Worm (Caenorhabditis elegans): Measurements from ENCODE around the gene ZC262.2.
A peak's percentile ranks its signal among the peaks of the same experiment; 100 is the strongest.

The ZC262.2 gene

ce11 chrIII:8319100-8319499, 12.8 kb upstream of the ZC262.2 start, which contains the start of gene F10E9.11:
Gene F10E9.11, minus strand, starts transcription at chrIII:8319260.
- no peak for TF ChIP-seq unc-39 (tag; optimal IDR thresholded peaks at IDR 0.05)
- TF ChIP-seq drap-1 (GFP tag; optimal IDR thresholded peaks at IDR 0.05) = peak; percentile 21
- TF ChIP-seq blmp-1 (tag; optimal IDR thresholded peaks at IDR 0.05) = no peak
- no peak for TF ChIP-seq snpc-4 (tag; optimal IDR thresholded peaks at IDR 0.05)
- TF ChIP-seq unc-62 (GFP tag; optimal IDR thresholded peaks at IDR 0.05) = no peak
- peak; percentile 75 for TF ChIP-seq mep-1 (tag; optimal IDR thresholded peaks at IDR 0.05)
- TF ChIP-seq lsy-2 (tag; optimal IDR thresholded peaks at IDR 0.05) = peak; percentile 79
- no peak for TF ChIP-seq sem-2 (GFP tag; optimal IDR thresholded peaks at IDR 0.05)
- no peak for TF ChIP-seq elt-3 (tag; optimal IDR thresholded peaks at IDR 0.05)
- peak; percentile 75 for TF ChIP-seq ces-1 (GFP tag; optimal IDR thresholded peaks at IDR 0.05)
- no peak for TF ChIP-seq unc-120 (tag; optimal IDR thresholded peaks at IDR 0.05; ENCODE audit: poor library complexity, severe bottlenecking)
- TF ChIP-seq mls-2 (tag; optimal IDR thresholded peaks at IDR 0.05) = peak; percentile 65
- TF ChIP-seq bed-3 (GFP tag; optimal IDR thresholded peaks at IDR 0.05) = no peak
- TF ChIP-seq hlh-1 (tag; optimal IDR thresholded peaks at IDR 0.05) = no peak
- TF ChIP-seq zip-8 (tag; optimal IDR thresholded peaks at IDR 0.05) = no peak
- TF ChIP-seq nhr-237 (tag; optimal IDR thresholded peaks at IDR 0.05) = peak; percentile 3
- no peak for TF ChIP-seq nhr-28 (tag; optimal IDR thresholded peaks at IDR 0.05)
- no peak for TF ChIP-seq elt-1 (tag; optimal IDR thresholded peaks at IDR 0.05; ENCODE audit: borderline replicate concordance, insufficient read depth)
- no peak for TF ChIP-seq cnd-1 (tag; optimal IDR thresholded peaks at IDR 0.05)
- no peak for TF ChIP-seq ztf-11 (tag; optimal IDR thresholded peaks at IDR 0.05)
- no peak for TF ChIP-seq ceh-83 (GFP tag; optimal IDR thresholded peaks at IDR 0.05)
- TF ChIP-seq lin-32 (GFP tag; optimal IDR thresholded peaks at IDR 0.05) = no peak
- TF ChIP-seq nhr-76 (tag; optimal IDR thresholded peaks at IDR 0.05) = no peak
- peak; percentile 20 for TF ChIP-seq ceh-39 (tag; optimal IDR thresholded peaks at IDR 0.05)
- TF ChIP-seq mab-5 (tag; optimal IDR thresholded peaks at IDR 0.05) = peak; percentile 77
- TF ChIP-seq nhr-12 (tag; optimal IDR thresholded peaks at IDR 0.05) = no peak
- TF ChIP-seq M03D4.4 (tag; optimal IDR thresholded peaks at IDR 0.05) = no peak
- peak; percentile 58 for TF ChIP-seq ham-2 (GFP tag; optimal IDR thresholded peaks at IDR 0.05)
- TF ChIP-seq sptf-1 (tag; optimal IDR thresholded peaks at IDR 0.05) = peak; percentile 69
- TF ChIP-seq tbx-8 (GFP tag; optimal IDR thresholded peaks at IDR 0.05) = peak; percentile 50
- peak; percentile 21 for TF ChIP-seq pha-4 (tag; optimal IDR thresholded peaks at IDR 0.05)
- peak; percentile 42 for TF ChIP-seq nhr-2 (tag; optimal IDR thresholded peaks at IDR 0.05)
- peak; percentile 73 for TF ChIP-seq lin-13 (tag; optimal IDR thresholded peaks at IDR 0.05)
- peak; percentile 72 for TF ChIP-seq ceh-43 (GFP tag; optimal IDR thresholded peaks at IDR 0.05)
- TF ChIP-seq flh-1 (GFP tag; optimal IDR thresholded peaks at IDR 0.05) = no peak

ce11 chrIII:8320183-8320582, 11.7 kb upstream of the ZC262.2 start, which contains the start of gene F10E9.10:
Gene F10E9.10, minus strand, starts transcription at chrIII:8320283.
- no peak for TF ChIP-seq unc-39 (tag; optimal IDR thresholded peaks at IDR 0.05)
- no peak for TF ChIP-seq lin-32 (GFP tag; optimal IDR thresholded peaks at IDR 0.05)
- no peak for TF ChIP-seq nhr-28 (tag; optimal IDR thresholded peaks at IDR 0.05)
- no peak for TF ChIP-seq sptf-1 (tag; optimal IDR thresholded peaks at IDR 0.05)
- TF ChIP-seq elt-3 (tag; optimal IDR thresholded peaks at IDR 0.05) = no peak
- no peak for TF ChIP-seq nhr-237 (tag; optimal IDR thresholded peaks at IDR 0.05)
- TF ChIP-seq lin-13 (tag; optimal IDR thresholded peaks at IDR 0.05) = no peak
- no peak for TF ChIP-seq nhr-76 (tag; optimal IDR thresholded peaks at IDR 0.05)
- TF ChIP-seq nhr-12 (tag; optimal IDR thresholded peaks at IDR 0.05) = no peak
- no peak for TF ChIP-seq blmp-1 (tag; optimal IDR thresholded peaks at IDR 0.05)
- TF ChIP-seq bed-3 (GFP tag; optimal IDR thresholded peaks at IDR 0.05) = no peak
- TF ChIP-seq ceh-83 (GFP tag; optimal IDR thresholded peaks at IDR 0.05) = no peak

DNA sequence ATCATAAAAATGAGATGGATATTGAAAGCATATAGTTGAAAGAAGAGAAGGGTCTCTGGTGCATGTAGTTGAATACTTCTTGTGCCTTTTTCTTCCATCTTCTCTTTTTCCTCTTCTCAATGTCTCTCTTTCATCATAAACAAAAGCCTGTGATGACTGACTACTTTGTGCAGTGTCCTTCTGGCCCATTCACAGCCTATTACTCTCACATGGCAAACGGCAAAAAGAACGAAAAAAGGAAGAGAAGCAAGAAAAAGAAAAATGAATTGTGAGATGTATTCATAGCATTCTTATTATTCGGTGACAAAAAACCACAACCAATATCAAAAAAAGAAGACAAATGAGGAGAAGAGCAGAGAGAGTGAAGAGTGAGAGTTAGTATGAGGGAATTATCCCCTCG, 10.6 kb upstream of the ZC262.2 start:
- TF ChIP-seq pha-4 (tag; optimal IDR thresholded peaks at IDR 0.05) (no peak), sptf-1 (tag; optimal IDR thresholded peaks at IDR 0.05) (no peak), unc-62 (GFP tag; optimal IDR thresholded peaks at IDR 0.05) (no peak), ces-1 (GFP tag; optimal IDR thresholded peaks at IDR 0.05) (no peak), ceh-43 (GFP tag; optimal IDR thresholded peaks at IDR 0.05) (no peak), nhr-2 (tag; optimal IDR thresholded peaks at IDR 0.05) (no peak), snpc-4 (tag; optimal IDR thresholded peaks at IDR 0.05) (no peak), mep-1 (tag; optimal IDR thresholded peaks at IDR 0.05) (no peak), ceh-39 (tag; optimal IDR thresholded peaks at IDR 0.05) (no peak), ceh-83 (GFP tag; optimal IDR thresholded peaks at IDR 0.05) (no peak), lin-32 (GFP tag; optimal IDR thresholded peaks at IDR 0.05) (no peak), unc-120 (tag; optimal IDR thresholded peaks at IDR 0.05; ENCODE audit: poor library complexity, severe bottlenecking) (no peak)
